Worm (Caenorhabditis elegans): ENCODE results near the gene F26D2.14.

ce11 chrV:16420696-16421095, 15.0 kb upstream of the F26D2.14 start, which contains the start of gene srw-48:
- TF ChIP-seq him-1 (tag; optimal IDR thresholded peaks at IDR 0.05) (no peak), W03F9.2 (tag; optimal IDR thresholded peaks at IDR 0.05) (no peak)
